Worm (Caenorhabditis elegans): Measurements from ENCODE around the gene cdh-4.

ce11 chrIII:4517781-4518180 is 2.4 kb upstream of the cdh-4 start:
- no peak for TF ChIP-seq fkh-6 (tag; optimal IDR thresholded peaks at IDR 0.05)
- TF ChIP-seq pqm-1 (tag; optimal IDR thresholded peaks at IDR 0.05) = no peak
- TF ChIP-seq ceh-6 (GFP tag; optimal IDR thresholded peaks at IDR 0.05) = no peak
- TF ChIP-seq ceh-9 (tag; optimal IDR thresholded peaks at IDR 0.05) = no peak
- TF ChIP-seq elt-4 (tag; optimal IDR thresholded peaks at IDR 0.05) = no peak
- TF ChIP-seq ceh-48 (tag; optimal IDR thresholded peaks at IDR 0.05) = no peak
